Worm (Caenorhabditis elegans) whole organism, early embryonic: ENCODE data around the gene C26F1.1.

Experiments used
- B0310.2 ChIP-seq: sonication (generic microtip); optimal IDR thresholded peaks from 2 replicates; lab custom pipeline; 2016; ENCODE audit warnings: mild to moderate bottlenecking, missing genetic modification characterization, missing compliant biosample characterization
- F13C5.2 ChIP-seq: sonication (generic microtip); optimal IDR thresholded peaks from 2 replicates; lab custom pipeline; 2017; ENCODE audit warnings: mild to moderate bottlenecking, missing genetic modification characterization, inconsistent platforms, missing compliant biosample characterization
- aly-1 ChIP-seq: sonication (generic microtip); optimal IDR thresholded peaks from 2 replicates; lab custom pipeline; 2016; ENCODE audit warnings: missing genetic modification characterization, missing compliant biosample characterization
- ama-1 ChIP-seq: fragments of 150-350 bp; optimal IDR thresholded peaks from 2 replicates; lab custom pipeline; 2014
- ceh-13 ChIP-seq: fragments of 200-800 bp; sonication (Bioruptor generic); optimal IDR thresholded peaks from 2 replicates; lab custom pipeline; 2018; ENCODE audit warnings: mild to moderate bottlenecking, missing genetic modification characterization, missing compliant biosample characterization
- ceh-36 ChIP-seq: sonication (generic microtip); optimal IDR thresholded peaks from 2 replicates; lab custom pipeline; 2016; ENCODE audit warnings: missing genetic modification characterization, inconsistent platforms, missing compliant biosample characterization
- ets-7 ChIP-seq: sonication (generic microtip); optimal IDR thresholded peaks from 2 replicates; lab custom pipeline; 2016; ENCODE audit warnings: missing genotype, missing genetic modification characterization, missing compliant biosample characterization
- flt-1 ChIP-seq: fragments of 200-800 bp; sonication (Bioruptor generic); IDR thresholded peaks from 2 replicates; pipeline ENCODE4 v1.3.6; 2022; ENCODE audit warnings: missing genetic modification characterization, missing compliant biosample characterization
- hmbx-1 ChIP-seq: sonication (generic microtip); optimal IDR thresholded peaks from 2 replicates; lab custom pipeline; 2016; ENCODE audit warnings: mild to moderate bottlenecking, missing genetic modification characterization, missing compliant biosample characterization
- hmg-4 ChIP-seq: fragments of 200-800 bp; sonication (Bioruptor generic); optimal IDR thresholded peaks from 2 replicates; lab custom pipeline; 2018; ENCODE audit warnings: mild to moderate bottlenecking, missing genetic modification characterization, missing compliant biosample characterization
- hnd-1 ChIP-seq: sonication (generic microtip); optimal IDR thresholded peaks from 2 replicates; lab custom pipeline; 2016; ENCODE audit warnings: missing genetic modification characterization, missing compliant biosample characterization
- pes-1 ChIP-seq: fragments of 200-800 bp; sonication (Bioruptor generic); IDR thresholded peaks from 2 replicates; pipeline ENCODE4 v1.3.6; 2022; ENCODE audit warnings: missing genetic modification reagents, missing genetic modification characterization, missing compliant biosample characterization
- scrt-1 ChIP-seq: fragments of 200-800 bp; sonication (Bioruptor generic); IDR thresholded peaks from 2 replicates; pipeline ENCODE4 v1.3.6; 2022; ENCODE audit warnings: missing genetic modification characterization, missing compliant biosample characterization
- sea-1 ChIP-seq: fragments of 200-800 bp; sonication (Bioruptor generic); conservative IDR thresholded peaks from 2 replicates; pipeline ENCODE4 v1.3.6; 2022; ENCODE audit warnings: missing genetic modification characterization, missing compliant biosample characterization
- tbx-11 ChIP-seq: fragments of 200-800 bp; sonication (Bioruptor generic); IDR thresholded peaks from 2 replicates; pipeline ENCODE4 v1.3.6; 2022; ENCODE audit warnings: missing genetic modification characterization, missing compliant biosample characterization
- tbx-37 ChIP-seq: fragments of 200-800 bp; sonication (Bioruptor generic); conservative IDR thresholded peaks from 2 replicates; pipeline ENCODE4 v1.3.6; 2022; ENCODE audit warnings: missing genetic modification reagents, missing genetic modification characterization, missing compliant biosample characterization
- tra-4 ChIP-seq: sonication (generic microtip); optimal IDR thresholded peaks from 2 replicates; lab custom pipeline; 2017; ENCODE audit warnings: missing genetic modification characterization, missing compliant biosample characterization

The C26F1.1 gene

DNA sequence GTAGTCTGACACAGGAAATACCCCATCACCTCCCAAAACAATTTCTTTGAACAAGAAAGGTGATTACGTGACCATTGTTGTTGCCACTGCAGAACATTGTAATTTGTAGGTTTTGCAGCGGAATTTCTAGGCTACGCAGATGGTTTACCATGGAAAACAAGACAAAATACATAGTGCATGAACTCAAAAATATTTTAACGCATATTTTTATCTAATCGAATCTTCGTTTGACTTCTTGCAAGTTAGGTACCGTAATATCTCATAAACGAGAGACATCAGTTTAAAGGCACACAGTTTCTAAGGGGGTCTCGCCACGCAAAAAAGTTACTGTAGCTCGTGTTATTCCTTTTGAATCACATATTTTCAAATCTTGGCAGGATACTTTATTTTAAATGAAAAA, 6.2 kb upstream of the C26F1.1 start:
- TF ChIP-seq F13C5.2 (tag; lab: Kevin White, UChicago) (no peak), aly-1 (no peak), ceh-36 (tag; lab: Kevin White, UChicago) (no peak), ceh-13 (GFP tag; lab: Kevin White, UChicago) (no peak), hmg-4 (GFP tag; lab: Kevin White, UChicago) (no peak), tbx-11 (GFP tag; lab: Robert Waterston, UW) (no peak), flt-1 (GFP tag; lab: Robert Waterston, UW) (no peak), hnd-1 (tag; lab: Kevin White, UChicago) (no peak), scrt-1 (GFP tag; lab: Robert Waterston, UW) (no peak), tra-4 (no peak), tbx-37 (GFP tag; lab: Robert Waterston, UW) (no peak), hmbx-1 (no peak), pes-1 (no peak), B0310.2 (tag; lab: Kevin White, UChicago) (no peak)

DNA sequence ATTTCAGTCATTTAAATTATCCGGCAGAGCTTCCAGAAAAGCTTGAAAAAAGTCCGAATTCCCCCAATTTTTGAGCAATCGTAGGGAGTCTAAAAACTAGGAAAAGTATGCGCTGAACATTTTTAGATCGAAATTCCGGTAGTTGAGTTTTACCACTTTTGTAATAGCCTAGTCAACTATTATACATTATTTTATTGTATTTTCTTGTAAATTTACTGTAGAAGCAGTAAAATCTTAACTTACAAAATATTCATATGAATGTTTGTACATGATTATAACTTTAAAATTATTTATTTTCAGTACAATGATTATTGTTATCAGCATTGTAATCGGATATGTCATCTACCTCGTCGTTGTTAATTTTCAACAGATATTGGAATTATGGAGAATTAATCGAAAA, 3.7 kb upstream of the C26F1.1 start, which contains the start of gene cyp-32A1:
Gene cyp-32A1, plus strand, starts transcription at position 301 of the 400 bp plus-strand sequence.
- TF ChIP-seq B0310.2 (tag; lab: Kevin White, UChicago) (no peak), hmg-4 (GFP tag; lab: Kevin White, UChicago) (no peak), flt-1 (GFP tag; lab: Robert Waterston, UW) (no peak), aly-1 (no peak), F13C5.2 (tag; lab: Kevin White, UChicago) (no peak)

DNA sequence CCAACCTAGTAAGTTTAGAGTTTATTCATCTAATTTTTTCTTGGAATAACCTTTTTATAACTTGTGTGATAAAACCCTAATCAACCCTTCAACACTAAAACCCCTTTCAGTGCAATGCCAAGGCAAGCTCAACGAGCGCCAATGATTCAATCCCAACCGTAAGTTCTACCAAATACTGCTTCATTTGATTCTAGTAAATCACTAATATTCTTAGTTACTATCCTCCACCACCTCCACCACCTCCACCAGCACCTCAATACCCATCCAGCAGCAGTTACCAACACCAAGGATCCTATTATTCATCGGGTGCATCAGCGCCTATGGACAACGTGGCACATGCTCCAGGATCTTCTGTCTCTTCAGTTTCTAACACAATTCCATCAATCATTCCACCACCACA, 668 bp downstream of the C26F1.1 start:
- TF ChIP-seq hnd-1 (tag; lab: Kevin White, UChicago) (no peak), B0310.2 (tag; lab: Kevin White, UChicago) (no peak), ceh-13 (GFP tag; lab: Kevin White, UChicago) (no peak), tbx-11 (GFP tag; lab: Robert Waterston, UW) (no peak), scrt-1 (GFP tag; lab: Robert Waterston, UW) (no peak), pes-1 (no peak), ama-1 (lab: Kevin White, UChicago) (no peak), sea-1 (GFP tag; lab: Robert Waterston, UW) (no peak)

DNA sequence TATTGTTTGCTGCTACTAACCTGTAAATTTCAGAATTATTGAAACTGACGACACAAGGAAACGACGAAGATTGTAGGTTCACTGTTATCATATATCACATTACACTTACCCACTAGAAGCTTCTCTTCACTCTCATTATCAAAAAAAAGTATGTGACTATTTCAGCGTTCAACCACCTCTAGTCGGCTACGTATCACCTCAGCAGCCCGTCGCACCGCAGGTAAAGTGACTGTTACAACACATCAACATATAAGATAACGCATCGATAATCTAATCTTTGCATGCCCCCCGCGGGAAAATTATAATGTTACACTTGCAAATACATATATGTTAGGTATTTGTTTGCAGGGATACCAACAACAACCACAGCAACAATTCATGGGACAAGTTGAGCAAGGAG, 1.4 kb downstream of the C26F1.1 start:
- TF ChIP-seq ceh-36 (tag; lab: Kevin White, UChicago) (no peak), hmbx-1 (no peak), aly-1 (no peak), hmg-4 (GFP tag; lab: Kevin White, UChicago) (no peak), ama-1 (lab: Kevin White, UChicago) (no peak), ceh-13 (GFP tag; lab: Kevin White, UChicago) (no peak), B0310.2 (tag; lab: Kevin White, UChicago) (no peak), sea-1 (GFP tag; lab: Robert Waterston, UW) (no peak), F13C5.2 (tag; lab: Kevin White, UChicago) (no peak), flt-1 (GFP tag; lab: Robert Waterston, UW) (no peak)

DNA sequence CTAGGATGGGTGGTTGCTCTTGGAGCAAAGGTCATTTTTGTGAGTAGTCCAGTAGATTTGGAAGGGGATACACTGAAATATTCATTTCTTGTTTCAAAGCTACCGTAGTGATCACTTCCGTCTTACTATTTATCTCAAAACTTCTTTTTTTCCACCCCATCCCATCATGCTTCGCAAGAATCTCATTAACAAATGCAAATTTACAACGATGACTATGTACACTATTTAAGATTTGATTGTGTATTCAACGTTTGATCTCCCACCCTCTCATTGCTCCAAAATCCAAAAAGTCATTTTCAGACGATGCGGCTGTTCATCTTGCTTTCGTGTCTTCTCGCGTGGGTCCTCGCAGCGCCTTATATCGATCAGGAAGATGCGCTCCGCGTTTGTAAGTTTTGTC, 7.8 kb downstream of the C26F1.1 start, which contains the start of gene flp-21:
Gene flp-21, plus strand, starts transcription at position 301 of the 400 bp plus-strand sequence.
- TF ChIP-seq tbx-11 (GFP tag; lab: Robert Waterston, UW) = no peak
- no peak for TF ChIP-seq ceh-36 (tag; lab: Kevin White, UChicago)
- TF ChIP-seq B0310.2 (tag; lab: Kevin White, UChicago) = no peak
- no peak for TF ChIP-seq hmbx-1
- TF ChIP-seq scrt-1 (GFP tag; lab: Robert Waterston, UW) = no peak
- TF ChIP-seq ceh-13 (GFP tag; lab: Kevin White, UChicago) = no peak
- no peak for TF ChIP-seq tra-4
- TF ChIP-seq F13C5.2 (tag; lab: Kevin White, UChicago) = no peak
- no peak for TF ChIP-seq aly-1
- no peak for TF ChIP-seq pes-1

DNA sequence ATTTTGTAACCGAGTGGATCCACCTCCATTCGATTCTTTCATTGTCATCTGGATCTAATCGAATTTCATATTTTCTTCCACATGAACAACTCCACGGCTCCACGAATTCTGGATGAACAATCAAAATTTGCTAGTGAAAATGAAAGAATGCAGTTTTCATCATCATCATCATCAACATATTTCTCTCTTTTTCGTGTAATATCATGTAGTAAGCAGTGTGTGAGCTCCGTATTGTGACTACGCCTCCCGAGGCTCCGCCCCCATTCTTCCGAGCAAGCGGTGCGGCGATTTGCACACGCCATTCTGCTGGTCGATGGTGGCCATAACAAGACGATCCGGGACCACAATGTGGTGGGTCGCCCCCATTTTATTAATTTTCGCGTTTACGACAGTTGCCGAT, 12.9 kb downstream of the C26F1.1 start, which contains the start of gene ZK742.7:
Gene ZK742.7, plus strand, starts transcription at position 301 of the 400 bp plus-strand sequence.
- TF ChIP-seq ets-7 (tag; lab: Kevin White, UChicago) = no peak
- no peak for TF ChIP-seq hnd-1 (tag; lab: Kevin White, UChicago)
- no peak for TF ChIP-seq aly-1

DNA sequence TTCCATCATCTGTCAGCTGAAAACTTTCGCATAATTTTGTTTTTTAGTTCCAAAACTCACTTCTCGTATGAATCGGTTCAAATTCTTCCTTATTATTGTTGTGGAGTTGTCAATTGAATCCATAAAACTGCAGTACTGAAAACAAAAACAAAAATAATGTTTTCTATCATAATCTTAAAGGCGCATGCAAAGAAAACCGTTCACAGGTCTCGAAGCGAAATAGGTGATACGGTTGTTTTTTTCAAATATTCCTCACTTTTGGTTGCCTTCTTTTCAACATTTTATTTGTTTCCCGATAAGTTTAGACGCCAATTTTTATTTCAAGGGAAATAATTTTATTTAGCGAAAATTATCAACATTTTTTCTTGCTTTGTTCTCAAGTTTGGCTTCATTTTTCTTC, 18.3 kb downstream of the C26F1.1 start:
- no peak for TF ChIP-seq hnd-1 (tag; lab: Kevin White, UChicago)
- TF ChIP-seq scrt-1 (GFP tag; lab: Robert Waterston, UW) = no peak
- TF ChIP-seq tbx-11 (GFP tag; lab: Robert Waterston, UW) = no peak
- no peak for TF ChIP-seq ama-1 (lab: Kevin White, UChicago)
- TF ChIP-seq ceh-36 (tag; lab: Kevin White, UChicago) = no peak
- no peak for TF ChIP-seq ceh-13 (GFP tag; lab: Kevin White, UChicago)
- TF ChIP-seq aly-1 = no peak

DNA sequence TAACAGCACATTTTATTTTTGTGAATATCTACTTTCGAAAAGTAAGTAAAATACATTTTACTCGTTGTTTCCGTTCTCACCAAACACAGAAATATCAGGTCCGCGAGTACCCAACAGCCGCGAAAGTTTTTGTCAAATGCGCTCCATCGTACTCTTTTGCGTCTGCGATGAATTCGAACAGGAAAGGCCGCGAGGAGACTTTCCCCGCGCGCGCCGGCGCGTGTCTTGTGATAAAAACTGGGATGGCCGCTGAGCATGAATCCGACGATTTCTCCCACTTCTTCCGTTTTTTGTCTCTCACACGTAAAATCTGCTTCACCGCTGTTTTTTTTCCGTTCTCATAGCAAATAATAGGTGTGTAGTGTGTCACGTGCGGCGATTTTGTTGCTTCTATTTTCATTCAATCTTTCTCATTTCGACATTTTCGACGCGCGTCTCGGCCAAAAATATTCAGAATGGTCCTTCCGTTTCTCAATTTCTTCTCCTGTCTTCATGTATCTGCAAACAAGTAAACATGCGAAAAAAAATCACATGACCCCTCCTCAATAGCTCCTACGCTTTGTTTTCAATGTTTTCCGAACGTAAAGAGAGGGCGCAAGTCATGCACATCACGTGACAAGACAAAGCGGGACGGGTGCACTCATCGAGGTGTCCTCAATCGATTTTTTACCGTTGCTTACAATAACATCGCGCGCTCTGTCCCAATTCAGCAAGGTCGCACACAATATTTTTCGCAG, 19.0 kb downstream of the C26F1.1 start, which contains the start of gene uvs-1:
Gene uvs-1, minus strand, starts transcription at position 145 of the 737 bp plus-strand sequence.
- TF ChIP-seq ceh-36 (tag; lab: Kevin White, UChicago) (no peak), hmbx-1 (no peak), pes-1 (no peak), hmg-4 (GFP tag; lab: Kevin White, UChicago) (no peak), F13C5.2 (tag; lab: Kevin White, UChicago) (no peak), flt-1 (GFP tag; lab: Robert Waterston, UW) (no peak), sea-1 (GFP tag; lab: Robert Waterston, UW) (0 out of 2 replicates have a peak, but pooled peaks have one; percentile 55)
